Fruit fly (Drosophila melanogaster): ENCODE results near the gene Ravus.

- TF ChIP-seq CG15710 (tag; optimal IDR thresholded peaks at IDR 0.05) (peak; percentile 63), CG10348 (GFP tag; IDR thresholded peaks at IDR 0.05) (no peak)
Measured at dm6 chr3R:13215100-13215499, 48.8 kb downstream of the Ravus start.
